Fruit fly (Drosophila melanogaster) Kc167 (cell line): ENCODE results near the gene ebd1.

Source experiments
- Myc ChIP-seq: fragments of >200 bp; optimal IDR thresholded peaks from 2 replicates; lab custom pipeline; 2017; ENCODE audit warnings: missing external identifiers
- h ChIP-seq: fragments of >200 bp; optimal IDR thresholded peaks from 3 replicates; lab custom pipeline; 2018; ENCODE audit warnings: missing external identifiers
- psq ChIP-seq: fragments of >200 bp; optimal IDR thresholded peaks from 2 replicates; lab custom pipeline; 2017; ENCODE audit warnings: missing external identifiers

DNA sequence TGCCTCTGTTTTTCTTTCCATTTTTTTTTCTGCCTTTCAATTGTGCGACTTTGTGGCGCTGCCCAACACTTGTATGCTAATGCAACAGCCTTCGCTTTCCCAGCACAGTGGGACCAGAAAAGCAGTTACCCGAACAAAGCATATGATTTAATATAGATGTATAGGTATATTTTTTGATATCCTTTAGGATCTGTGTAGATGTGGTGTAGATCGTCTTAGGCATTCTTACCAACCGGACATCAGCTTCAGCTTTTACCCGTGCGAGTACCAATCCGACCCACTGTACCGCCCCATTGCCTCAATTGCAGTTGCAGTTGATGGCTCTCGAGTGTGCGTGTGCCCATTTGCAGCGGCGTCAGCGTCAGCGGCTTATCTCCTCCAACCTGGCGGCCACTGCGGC, 48.9 kb downstream of the ebd1 start:
- TF ChIP-seq h, result no peak
- no peak for TF ChIP-seq psq (lab: Kevin White, UChicago)
- TF ChIP-seq Myc (lab: Kevin White, UChicago), result no peak
